Worm (Caenorhabditis elegans) whole organism, young adult: ENCODE measurements around the gene inx-18.

Source experiments
- B0019.2 ChIP-seq: fragments of 200-800 bp; sonication (Bioruptor generic); conservative IDR thresholded peaks from 2 replicates; pipeline ENCODE4 v1.3.6; 2022; ENCODE audit warnings: missing genetic modification reagents, missing genetic modification characterization, missing compliant biosample characterization
- B0336.3 ChIP-seq: fragments of 200-800 bp; sonication (Bioruptor generic); IDR thresholded peaks from 2 replicates; pipeline ENCODE4 v1.3.6; 2022; ENCODE audit warnings: missing genetic modification characterization, missing compliant biosample characterization
- C06A6.2 ChIP-seq: fragments of 200-800 bp; sonication (Bioruptor generic); conservative IDR thresholded peaks from 2 replicates; pipeline ENCODE4 v1.3.6; 2022; ENCODE audit warnings: missing genetic modification characterization, missing compliant biosample characterization
- F33H1.4 ChIP-seq: fragments of 200-800 bp; sonication (Bioruptor generic); IDR thresholded peaks from 2 replicates; pipeline ENCODE4 v1.3.6; 2022; ENCODE audit warnings: missing genetic modification reagents, missing genetic modification characterization, missing compliant biosample characterization
- F52B5.7 ChIP-seq: sonication (generic microtip); optimal IDR thresholded peaks from 2 replicates; lab custom pipeline; 2016; ENCODE audit warnings: mild to moderate bottlenecking, missing genetic modification characterization, missing compliant biosample characterization
- T07F8.4 ChIP-seq: sonication (generic microtip); optimal IDR thresholded peaks from 2 replicates; lab custom pipeline; 2016; ENCODE audit warnings: mild to moderate bottlenecking, missing genetic modification characterization, moderate library complexity, missing compliant biosample characterization
- Y53G8AR.9 ChIP-seq: fragments of 200-800 bp; sonication (Bioruptor generic); conservative IDR thresholded peaks from 2 replicates; pipeline ENCODE4 v1.3.6; 2022; ENCODE audit warnings: missing genetic modification reagents, missing genetic modification characterization, missing compliant biosample characterization
- Y67H2A.10 ChIP-seq: fragments of 200-800 bp; sonication (Bioruptor generic); conservative IDR thresholded peaks from 2 replicates; pipeline ENCODE4 v1.3.6; 2022; ENCODE audit warnings: missing genetic modification reagents, missing genetic modification characterization, missing compliant biosample characterization
- Y95B8A.8 ChIP-seq: fragments of 200-800 bp; sonication (Bioruptor generic); IDR thresholded peaks from 2 replicates; pipeline ENCODE4 v1.3.6; 2022; ENCODE audit warnings: missing genetic modification reagents, missing genetic modification characterization, missing compliant biosample characterization
- akir-1 ChIP-seq: fragments of 200-800 bp; sonication (Bioruptor generic); optimal IDR thresholded peaks from 2 replicates; lab custom pipeline; 2018; ENCODE audit warnings: mild to moderate bottlenecking, missing genetic modification characterization, moderate library complexity, missing compliant biosample characterization
- aptf-2 ChIP-seq: fragments of 200-800 bp; sonication (Bioruptor generic); conservative IDR thresholded peaks from 2 replicates; pipeline ENCODE4 v1.3.6; 2022; ENCODE audit warnings: missing genetic modification reagents, missing genetic modification characterization, missing compliant biosample characterization
- attf-3 ChIP-seq: fragments of 200-800 bp; sonication (Bioruptor generic); conservative IDR thresholded peaks from 2 replicates; pipeline ENCODE4 v1.3.6; 2022; ENCODE audit warnings: missing genetic modification reagents, missing genetic modification characterization, missing compliant biosample characterization
- attf-5 ChIP-seq: fragments of 200-800 bp; sonication (Bioruptor generic); optimal IDR thresholded peaks from 2 replicates; lab custom pipeline; 2018; ENCODE audit warnings: mild to moderate bottlenecking, missing genetic modification characterization, missing compliant biosample characterization
- attf-6 ChIP-seq: fragments of 200-800 bp; sonication (Bioruptor generic); IDR thresholded peaks from 2 replicates; pipeline ENCODE4 v1.3.6; 2022; ENCODE audit warnings: missing genetic modification reagents, missing genetic modification characterization, missing compliant biosample characterization
- bed-1 ChIP-seq: fragments of 200-800 bp; sonication (Bioruptor generic); IDR thresholded peaks from 2 replicates; pipeline ENCODE4 v1.3.6; 2022; ENCODE audit warnings: missing genetic modification reagents, missing genetic modification characterization, missing compliant biosample characterization
- cebp-2 ChIP-seq: fragments of 200-800 bp; sonication (Bioruptor generic); IDR thresholded peaks from 2 replicates; pipeline ENCODE4 v1.3.6; 2022; ENCODE audit warnings: missing genetic modification characterization, missing compliant biosample characterization
- ceh-79 ChIP-seq: sonication (generic microtip); optimal IDR thresholded peaks from 2 replicates; lab custom pipeline; 2017; ENCODE audit warnings: mild to moderate bottlenecking, missing genetic modification characterization, missing compliant biosample characterization
- ceh-91 ChIP-seq: fragments of 200-800 bp; sonication (Bioruptor generic); IDR thresholded peaks from 2 replicates; pipeline ENCODE4 v1.3.6; 2022; ENCODE audit warnings: missing genetic modification reagents, missing genetic modification characterization, missing compliant biosample characterization
- chd-7 ChIP-seq: sonication (generic microtip); optimal IDR thresholded peaks from 2 replicates; lab custom pipeline; 2016; ENCODE audit warnings: mild to moderate bottlenecking, missing genetic modification characterization, moderate library complexity, missing compliant biosample characterization
- dpff-1 ChIP-seq: sonication (generic microtip); optimal IDR thresholded peaks from 2 replicates; lab custom pipeline; 2017; ENCODE audit warnings: mild to moderate bottlenecking, missing genetic modification characterization, missing compliant biosample characterization
- dpl-1 ChIP-seq: fragments of 150-350 bp; optimal IDR thresholded peaks from 2 replicates; lab custom pipeline; 2014; ENCODE audit warnings: missing biosample characterization, missing genetic modification reagents, missing genetic modification characterization
- efl-1 ChIP-seq: fragments of 150-350 bp; optimal IDR thresholded peaks from 2 replicates; lab custom pipeline; 2014; ENCODE audit warnings: missing biosample characterization, missing genetic modification reagents, missing genetic modification characterization
- egl-18 ChIP-seq: fragments of 200-800 bp; sonication (Bioruptor generic); IDR thresholded peaks from 2 replicates; pipeline ENCODE4 v1.3.6; 2022; ENCODE audit warnings: missing genetic modification reagents, missing genetic modification characterization, missing compliant biosample characterization
- ekl-4 ChIP-seq: fragments of 200-800 bp; sonication (Bioruptor generic); IDR thresholded peaks from 2 replicates; pipeline ENCODE4 v1.3.6; 2022; ENCODE audit warnings: missing genetic modification reagents, missing genetic modification characterization, missing compliant biosample characterization
- gei-17 ChIP-seq: fragments of 200-800 bp; sonication (Bioruptor generic); optimal IDR thresholded peaks from 2 replicates; lab custom pipeline; 2018; ENCODE audit warnings: mild to moderate bottlenecking, missing genetic modification characterization, missing compliant biosample characterization
- him-1 ChIP-seq: sonication (generic microtip); optimal IDR thresholded peaks from 2 replicates; lab custom pipeline; 2016; ENCODE audit warnings: missing genotype, missing genetic modification reagents, missing genetic modification characterization, missing compliant biosample characterization
- lin-26 ChIP-seq: fragments of 200-800 bp; sonication (Bioruptor generic); IDR thresholded peaks from 2 replicates; pipeline ENCODE4 v1.3.6; 2022; ENCODE audit warnings: missing genetic modification reagents, missing genetic modification characterization, missing compliant biosample characterization
- lin-40 ChIP-seq: sonication (generic microtip); optimal IDR thresholded peaks from 2 replicates; lab custom pipeline; 2016; ENCODE audit warnings: missing genetic modification characterization, mild to moderate bottlenecking, missing compliant biosample characterization, missing genotype, missing genetic modification reagents
- lsl-1 ChIP-seq: fragments of 200-800 bp; sonication (Bioruptor generic); optimal IDR thresholded peaks from 2 replicates; lab custom pipeline; 2018; ENCODE audit warnings: mild to moderate bottlenecking, missing genetic modification characterization, moderate library complexity, missing compliant biosample characterization
- lsy-27 ChIP-seq: sonication (generic microtip); optimal IDR thresholded peaks from 2 replicates; lab custom pipeline; 2017; ENCODE audit warnings: missing genetic modification characterization, mild to moderate bottlenecking, missing compliant biosample characterization, antibody characterized with exemption, missing genotype, borderline replicate concordance; ENCODE audit not compliant: insufficient read depth
- madf-10 ChIP-seq: sonication (generic microtip); optimal IDR thresholded peaks from 2 replicates; lab custom pipeline; 2016; ENCODE audit warnings: mild to moderate bottlenecking, missing genetic modification characterization, missing compliant biosample characterization
- madf-3 ChIP-seq: fragments of 200-800 bp; sonication (Bioruptor generic); IDR thresholded peaks from 2 replicates; pipeline ENCODE4 v1.3.6; 2022; ENCODE audit warnings: missing genetic modification reagents, missing genetic modification characterization, missing compliant biosample characterization
- madf-6 ChIP-seq: fragments of 200-800 bp; sonication (Bioruptor generic); IDR thresholded peaks from 2 replicates; pipeline ENCODE4 v1.3.6; 2022; ENCODE audit warnings: missing genetic modification reagents, missing genetic modification characterization, missing compliant biosample characterization
- madf-8 ChIP-seq: fragments of 200-800 bp; sonication (Bioruptor generic); conservative IDR thresholded peaks from 2 replicates; pipeline ENCODE4 v1.3.6; 2022; ENCODE audit warnings: missing genetic modification reagents, missing genetic modification characterization, missing compliant biosample characterization
- nfya-2 ChIP-seq: fragments of 200-800 bp; sonication (Bioruptor generic); IDR thresholded peaks from 2 replicates; pipeline ENCODE4 v1.3.6; 2022; ENCODE audit warnings: missing genetic modification reagents, missing genetic modification characterization, missing compliant biosample characterization
- nhr-80 ChIP-seq: sonication (generic microtip); optimal IDR thresholded peaks from 2 replicates; lab custom pipeline; 2016; ENCODE audit warnings: missing genetic modification characterization, missing compliant biosample characterization
- rpc-1 ChIP-seq, 2 experiments: fragments of 150-350 bp in 1 of 2; sonication (generic microtip) in 1 of 2; optimal IDR thresholded peaks; 2 replicates each; lab custom pipeline; 2014 to 2018; ENCODE audit warnings: missing biosample characterization in 1 of 2, missing genetic modification characterization in 1 of 2, missing genetic modification reagents in 1 of 2, missing genotype in 1 of 2
- sea-2 ChIP-seq: fragments of 200-800 bp; sonication (Bioruptor generic); IDR thresholded peaks from 2 replicates; pipeline ENCODE4 v1.3.6; 2022; ENCODE audit warnings: missing genetic modification characterization, missing compliant biosample characterization
- snpc-1.1 ChIP-seq: sonication (generic microtip); optimal IDR thresholded peaks from 2 replicates; lab custom pipeline; 2017; ENCODE audit warnings: missing genetic modification characterization, mild to moderate bottlenecking, missing compliant biosample characterization, antibody characterized with exemption, moderate library complexity, missing genotype, missing genetic modification reagents; ENCODE audit not compliant: insufficient read depth
- snpc-3.4 ChIP-seq: sonication (generic microtip); optimal IDR thresholded peaks from 2 replicates; lab custom pipeline; 2017; ENCODE audit warnings: missing genetic modification characterization, mild to moderate bottlenecking, missing compliant biosample characterization, antibody characterized with exemption, moderate library complexity, missing genotype, missing genetic modification reagents
- snpc-4 ChIP-seq, 5 experiments: fragments of 150-350 bp in 1 of 5; sonication (generic microtip) in 4 of 5; optimal IDR thresholded peaks; 2 replicates each; lab custom pipeline; 2014 to 2018; ENCODE audit warnings: missing genetic modification characterization in 5 of 5, missing biosample characterization in 3 of 5, antibody characterized with exemption in 2 of 5, mild to moderate bottlenecking in 2 of 5, missing compliant biosample characterization in 2 of 5, missing genotype in 2 of 5, moderate library complexity in 2 of 5, missing genetic modification reagents in 1 of 5
- tbx-9 ChIP-seq: sonication (generic microtip); optimal IDR thresholded peaks from 2 replicates; lab custom pipeline; 2016; ENCODE audit warnings: borderline replicate concordance, missing genetic modification characterization, inconsistent platforms, missing compliant biosample characterization
- xnd-1 ChIP-seq: sonication (generic microtip); optimal IDR thresholded peaks from 2 replicates; lab custom pipeline; 2016; ENCODE audit warnings: missing genotype, missing genetic modification reagents, missing genetic modification characterization, missing compliant biosample characterization
- zim-3 ChIP-seq: sonication (generic microtip); optimal IDR thresholded peaks from 2 replicates; lab custom pipeline; 2017; ENCODE audit warnings: mild to moderate bottlenecking, missing genetic modification characterization, moderate library complexity, missing compliant biosample characterization
- ztf-18 ChIP-seq: sonication (generic microtip); optimal IDR thresholded peaks from 2 replicates; lab custom pipeline; 2016; ENCODE audit warnings: missing genotype, mild to moderate bottlenecking, missing genetic modification characterization, missing compliant biosample characterization
- ztf-25 ChIP-seq: fragments of 200-800 bp; sonication (Bioruptor generic); IDR thresholded peaks from 2 replicates; pipeline ENCODE4 v1.3.6; 2022; ENCODE audit warnings: missing genetic modification reagents, missing genetic modification characterization, missing compliant biosample characterization
- ztf-28 ChIP-seq: fragments of 200-800 bp; sonication (Bioruptor generic); IDR thresholded peaks from 2 replicates; pipeline ENCODE4 v1.3.6; 2022; ENCODE audit warnings: missing genetic modification reagents, missing genetic modification characterization, missing compliant biosample characterization

inx-18 gene

ce11 chrIV:657932-658331 lies 51.8 kb downstream of the inx-18 start (continued):
- 0 out of 2 replicates have a peak, but pooled peaks have one; percentile 23 for TF ChIP-seq B0019.2 (GFP tag; lab: Robert Waterston, UW)
- no peak for TF ChIP-seq ceh-91 (GFP tag; lab: Robert Waterston, UW)
- TF ChIP-seq F52B5.7 (tag; lab: Kevin White, UChicago) = no peak
- no peak for TF ChIP-seq gei-17 (GFP tag; lab: Kevin White, UChicago)
- TF ChIP-seq Y53G8AR.9 (GFP tag; lab: Robert Waterston, UW) = peak; percentile 79
- TF ChIP-seq lsl-1 = peak; percentile 69
- TF ChIP-seq him-1 = no peak
- TF ChIP-seq bed-1 = no peak
- TF ChIP-seq ztf-25 = 0 out of 2 replicates have a peak, but pooled peaks have one; percentile 21
- TF ChIP-seq snpc-3.4 = peak; percentile 87
- TF ChIP-seq nfya-2 (GFP tag; lab: Robert Waterston, UW) = no peak
- no peak for TF ChIP-seq lin-40 (tag; lab: Kevin White, UChicago)
- TF ChIP-seq Y95B8A.8 (GFP tag; lab: Robert Waterston, UW) = peak; percentile 57; the same call in 1 of the 2 replicates
- TF ChIP-seq lin-26 (GFP tag; lab: Robert Waterston, UW) = peak; percentile 66
- no peak for TF ChIP-seq madf-8 (GFP tag; lab: Robert Waterston, UW)
- TF ChIP-seq T07F8.4 (tag; lab: Kevin White, UChicago) = no peak
- TF ChIP-seq aptf-2 (GFP tag; lab: Robert Waterston, UW) = no peak
- peak; percentile 94 for TF ChIP-seq snpc-4 (GFP tag; optimal IDR thresholded peaks at IDR 0.05; lab: Kevin White, UChicago)
- peak; percentile 97 to 98 (median 98) for TF ChIP-seq snpc-4 (tag; optimal IDR thresholded peaks at IDR 0.05; lab: Kevin White, UChicago)
- peak; percentile 68 for TF ChIP-seq madf-6 (GFP tag; lab: Robert Waterston, UW)
- TF ChIP-seq egl-18 (GFP tag; lab: Robert Waterston, UW) = no peak
- no peak for TF ChIP-seq attf-5 (GFP tag; lab: Kevin White, UChicago)
- no peak for TF ChIP-seq C06A6.2 (GFP tag; lab: Robert Waterston, UW)
- no peak for TF ChIP-seq lsy-27
- no peak for TF ChIP-seq dpl-1 (GFP tag; lab: Kevin White, UChicago)
- no peak for TF ChIP-seq efl-1 (GFP tag; lab: Kevin White, UChicago)
- TF ChIP-seq Y67H2A.10 = no peak
- TF ChIP-seq nhr-80 (tag; lab: Kevin White, UChicago) = no peak
- TF ChIP-seq attf-6 (GFP tag; lab: Robert Waterston, UW) = 0 out of 2 replicates have a peak, but pooled peaks have one; percentile 54
- peak; percentile 80 for TF ChIP-seq ekl-4
- no peak for TF ChIP-seq akir-1 (GFP tag; lab: Kevin White, UChicago)
- TF ChIP-seq snpc-1.1 (tag; lab: Kevin White, UChicago) = peak; percentile 95
- no peak for TF ChIP-seq ceh-79 (tag; lab: Kevin White, UChicago)
- TF ChIP-seq F33H1.4 = peak; percentile 46
- peak; percentile 42 for TF ChIP-seq rpc-1 (optimal IDR thresholded peaks at IDR 0.05; lab: Kevin White, UChicago)
- TF ChIP-seq rpc-1 (tag; optimal IDR thresholded peaks at IDR 0.05; lab: Kevin White, UChicago) = peak; percentile 66
- TF ChIP-seq attf-3 (GFP tag; lab: Robert Waterston, UW) = no peak; the same call in 1 of the 2 replicates
- TF ChIP-seq xnd-1 = no peak
- peak; percentile 46 for TF ChIP-seq zim-3 (tag; lab: Kevin White, UChicago)
- no peak for TF ChIP-seq cebp-2
- TF ChIP-seq dpff-1 (tag; lab: Kevin White, UChicago) = no peak
- TF ChIP-seq sea-2 = no peak
- TF ChIP-seq madf-10 (tag; lab: Kevin White, UChicago) = no peak
- no peak for TF ChIP-seq madf-3 (GFP tag; lab: Robert Waterston, UW)
- TF ChIP-seq tbx-9 (tag; lab: Kevin White, UChicago) = no peak
- no peak for TF ChIP-seq ztf-18
- TF ChIP-seq B0336.3 = peak; percentile 55; the same call in 1 of the 2 replicates
- TF ChIP-seq chd-7 (tag; lab: Kevin White, UChicago) = peak; percentile 4
- TF ChIP-seq ztf-28 (GFP tag; lab: Robert Waterston, UW) = no peak
